Worm (Caenorhabditis elegans) whole organism, L1 larva: ENCODE results near the gene Y105C5B.5.

Experiments used
- ces-1 ChIP-seq: fragments of 150-350 bp; optimal IDR thresholded peaks from 2 replicates; lab custom pipeline; 2014; ENCODE audit warnings: missing biosample characterization, missing genetic modification reagents, missing genetic modification characterization
- elt-3 ChIP-seq, 6 experiments: fragments of 150-350 bp in 1 of 6; sonication (generic microtip); optimal IDR thresholded peaks; 2 replicates each; lab custom pipeline; 2017 to 2018; ENCODE audit warnings: missing biosample characterization in 6 of 6, missing genetic modification characterization in 6 of 6, inconsistent platforms in 1 of 6
- fkh-10 ChIP-seq: sonication (generic microtip); optimal IDR thresholded peaks from 2 replicates; lab custom pipeline; 2017; ENCODE audit warnings: missing biosample characterization, missing genetic modification reagents, missing genetic modification characterization
- jun-1 ChIP-seq: fragments of 150-350 bp; optimal IDR thresholded peaks from 2 replicates; lab custom pipeline; 2014; ENCODE audit warnings: missing biosample characterization, missing genetic modification reagents, missing genetic modification characterization
- lin-13 ChIP-seq: fragments of 150-350 bp; optimal IDR thresholded peaks from 2 replicates; lab custom pipeline; 2014; ENCODE audit warnings: missing biosample characterization, missing genetic modification reagents, missing genetic modification characterization
- lin-15B ChIP-seq: fragments of 150-350 bp; sonication (generic microtip); optimal IDR thresholded peaks from 3 replicates; lab custom pipeline; 2014; ENCODE audit warnings: missing biosample characterization, missing genetic modification characterization
- mdl-1 ChIP-seq, 2 experiments: fragments of 150-350 bp; optimal IDR thresholded peaks; 2 replicates each; lab custom pipeline; 2014 to 2017; ENCODE audit warnings: missing biosample characterization in 2 of 2, missing genetic modification characterization in 2 of 2, inconsistent platforms in 1 of 2
- skn-1 ChIP-seq: fragments of 150-350 bp; optimal IDR thresholded peaks from 2 replicates; lab custom pipeline; 2014; ENCODE audit warnings: missing biosample characterization, missing genetic modification characterization
- snpc-4 ChIP-seq: fragments of 150-350 bp; optimal IDR thresholded peaks from 2 replicates; lab custom pipeline; 2014; ENCODE audit warnings: missing biosample characterization, missing genetic modification characterization
- zip-4 ChIP-seq: fragments of 200-800 bp; sonication (Bioruptor generic); optimal IDR thresholded peaks from 2 replicates; lab custom pipeline; 2018; ENCODE audit warnings: mild to moderate bottlenecking, missing genetic modification characterization, moderate library complexity, missing compliant biosample characterization

DNA sequence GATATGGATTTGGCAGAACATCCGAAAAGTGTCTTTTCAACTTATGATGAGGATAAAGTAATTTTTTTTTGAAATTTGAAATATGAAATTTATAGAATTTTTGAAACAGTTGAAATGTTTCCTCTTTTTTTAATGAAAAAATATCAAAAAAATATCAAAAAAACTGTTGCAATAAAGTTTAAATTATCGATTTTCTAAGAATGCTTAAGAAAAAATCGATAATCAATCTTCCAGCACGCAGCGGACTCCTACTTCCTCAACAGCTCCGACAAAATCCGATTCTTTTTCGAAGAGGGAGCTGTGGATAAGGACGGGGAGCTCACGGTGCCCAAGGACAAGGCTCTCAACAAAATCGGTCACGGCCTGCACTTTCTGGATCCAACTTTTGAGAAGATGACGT lies 29.7 kb upstream of the Y105C5B.5 start:
- TF ChIP-seq skn-1 (tag; lab: Kevin White, UChicago) = no peak
- TF ChIP-seq jun-1 (tag; lab: Kevin White, UChicago) = no peak
- no peak for TF ChIP-seq snpc-4
- TF ChIP-seq lin-15B (tag; lab: Kevin White, UChicago) = no peak
- no peak for TF ChIP-seq fkh-10 (GFP tag; lab: Kevin White, UChicago)
- TF ChIP-seq lin-13 = no peak
- TF ChIP-seq mdl-1 (tag; optimal IDR thresholded peaks at IDR 0.05; lab: Kevin White, UChicago) = no peak
- no peak for TF ChIP-seq ces-1 (GFP tag; lab: Kevin White, UChicago)
- TF ChIP-seq zip-4 (GFP tag; lab: Kevin White, UChicago) = no peak
- TF ChIP-seq elt-3 (tag; optimal IDR thresholded peaks at IDR 0.05; lab: Kevin White, UChicago) = no peak
